Fruit fly (Drosophila melanogaster): ENCODE measurements around the gene GstD10.

dm6 chr3R:12364580-12364979 lies 955 bp downstream of the GstD10 start, which contains the start of gene Tim17a1:
- TF ChIP-seq rgr (GFP tag; optimal IDR thresholded peaks at IDR 0.05): no peak
- no peak for TF ChIP-seq Vsx2 (GFP tag; optimal IDR thresholded peaks at IDR 0.05; ENCODE audit: partially characterized antibody)
- no peak for TF ChIP-seq psq (GFP tag; optimal IDR thresholded peaks at IDR 0.05)
- TF ChIP-seq sv (GFP tag; optimal IDR thresholded peaks at IDR 0.05): no peak
- TF ChIP-seq usp (GFP tag; optimal IDR thresholded peaks at IDR 0.05): no peak
- no peak for TF ChIP-seq lola (GFP tag; optimal IDR thresholded peaks at IDR 0.05)
- no peak for TF ChIP-seq Myc (optimal IDR thresholded peaks at IDR 0.05)
- TF ChIP-seq HLH106 (tag; optimal IDR thresholded peaks at IDR 0.05): no peak
- no peak for TF ChIP-seq foxo (GFP tag; optimal IDR thresholded peaks at IDR 0.05)
- no peak for TF ChIP-seq fru (GFP tag; optimal IDR thresholded peaks at IDR 0.05)
- TF ChIP-seq Abd-B (GFP tag; optimal IDR thresholded peaks at IDR 0.05): no peak
